Worm (Caenorhabditis elegans) whole organism, early embryonic: ENCODE results near the gene sto-5.

Experiments
- ama-1 ChIP-seq: fragments of 150-350 bp; optimal IDR thresholded peaks from 2 replicates; lab custom pipeline; 2014
- ceh-13 ChIP-seq: fragments of 200-800 bp; sonication (Bioruptor generic); optimal IDR thresholded peaks from 2 replicates; lab custom pipeline; 2018; ENCODE audit warnings: mild to moderate bottlenecking, missing genetic modification characterization, missing compliant biosample characterization
- ets-7 ChIP-seq: sonication (generic microtip); optimal IDR thresholded peaks from 2 replicates; lab custom pipeline; 2016; ENCODE audit warnings: missing genotype, missing genetic modification characterization, missing compliant biosample characterization
- flt-1 ChIP-seq: fragments of 200-800 bp; sonication (Bioruptor generic); IDR thresholded peaks from 2 replicates; pipeline ENCODE4 v1.3.6; 2022; ENCODE audit warnings: missing genetic modification characterization, missing compliant biosample characterization
- scrt-1 ChIP-seq: fragments of 200-800 bp; sonication (Bioruptor generic); IDR thresholded peaks from 2 replicates; pipeline ENCODE4 v1.3.6; 2022; ENCODE audit warnings: missing genetic modification characterization, missing compliant biosample characterization
- tbx-37 ChIP-seq: fragments of 200-800 bp; sonication (Bioruptor generic); conservative IDR thresholded peaks from 2 replicates; pipeline ENCODE4 v1.3.6; 2022; ENCODE audit warnings: missing genetic modification reagents, missing genetic modification characterization, missing compliant biosample characterization

DNA sequence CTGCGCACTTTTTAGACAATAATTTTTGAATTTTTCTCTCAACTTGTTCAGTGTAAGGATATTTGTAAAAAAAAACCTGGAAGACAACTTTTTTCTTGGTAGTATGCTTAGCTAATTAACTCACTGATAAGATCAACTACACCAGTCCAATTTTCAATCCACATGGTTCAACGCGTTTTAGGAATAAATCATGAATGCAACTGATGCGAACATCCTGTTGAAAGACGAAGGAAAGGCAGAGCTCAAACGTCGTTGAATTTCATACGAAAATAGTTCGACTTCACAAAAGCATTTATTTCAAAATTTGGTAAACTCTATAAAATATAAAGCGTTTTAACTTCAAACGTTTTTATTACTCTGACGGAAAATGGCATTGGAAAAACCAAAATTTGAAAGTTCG, 15.5 kb upstream of the sto-5 start, which contains the start of gene dyla-1:
- TF ChIP-seq ets-7 (no peak), scrt-1 (GFP tag; lab: Robert Waterston, UW) (no peak), tbx-37 (GFP tag; lab: Robert Waterston, UW) (no peak), ama-1 (lab: Kevin White, UChicago) (no peak), flt-1 (GFP tag; lab: Robert Waterston, UW) (no peak), ceh-13 (GFP tag; lab: Kevin White, UChicago) (no peak)
